Fruit fly (Drosophila melanogaster) whole organism, embryonic: ENCODE data around the gene eIF3h.

Source experiments
- Atf-2 ChIP-seq: fragments of 200-800 bp; sonication (Bioruptor generic); optimal IDR thresholded peaks from 2 replicates; lab custom pipeline; 2016; ENCODE audit warnings: missing biosample characterization, missing genetic modification characterization
- CG16815 ChIP-seq: fragments of 200-800 bp; sonication (Bioruptor generic); optimal IDR thresholded peaks from 3 replicates; lab custom pipeline; 2017; ENCODE audit warnings: missing biosample characterization, mild to moderate bottlenecking, missing genetic modification characterization
- CG17361 ChIP-seq: fragments of 200-800 bp; sonication (Bioruptor generic); IDR thresholded peaks from 3 replicates; pipeline ENCODE4 v1.3.6; 2022; ENCODE audit warnings: missing biosample characterization, missing genetic modification characterization
- CG17802 ChIP-seq: fragments of 200-800 bp; sonication (Bioruptor generic); optimal IDR thresholded peaks from 2 replicates; lab custom pipeline; 2018; ENCODE audit warnings: missing biosample characterization, mild to moderate bottlenecking, missing genetic modification characterization, moderate library complexity
- CG1832 ChIP-seq: fragments of 200-800 bp; sonication (Bioruptor generic); optimal IDR thresholded peaks from 2 replicates; lab custom pipeline; 2017; ENCODE audit warnings: missing biosample characterization, mild to moderate bottlenecking, missing genetic modification characterization, inconsistent platforms
- CG2202 ChIP-seq: fragments of 200-800 bp; sonication (Bioruptor generic); optimal IDR thresholded peaks from 2 replicates; lab custom pipeline; 2018; ENCODE audit warnings: missing biosample characterization, mild to moderate bottlenecking, missing genetic modification characterization
- CG30020 ChIP-seq: fragments of 200-800 bp; optimal IDR thresholded peaks from 2 replicates; lab custom pipeline; 2019; ENCODE audit warnings: missing biosample characterization, mild to moderate bottlenecking, missing genetic modification characterization, moderate library complexity
- CG30431 ChIP-seq: fragments of 200-800 bp; sonication (Bioruptor generic); optimal IDR thresholded peaks from 2 replicates; lab custom pipeline; 2017; ENCODE audit warnings: missing biosample characterization, missing genetic modification characterization
- CG31365 ChIP-seq: fragments of 200-800 bp; sonication (Bioruptor generic); optimal IDR thresholded peaks from 2 replicates; lab custom pipeline; 2018; ENCODE audit warnings: missing biosample characterization, mild to moderate bottlenecking, missing genetic modification characterization
- CG31441 ChIP-seq: fragments of 200-800 bp; sonication (Bioruptor generic); IDR thresholded peaks from 2 replicates; pipeline ENCODE4 v1.3.6; 2022; ENCODE audit warnings: missing biosample characterization, missing genetic modification characterization
- CG32772 ChIP-seq: fragments of 200-800 bp; sonication (Bioruptor generic); IDR thresholded peaks from 2 replicates; pipeline ENCODE4 v1.3.6; 2022; ENCODE audit warnings: missing biosample characterization, missing genetic modification characterization
- CG34376 ChIP-seq: fragments of 200-800 bp; sonication (Bioruptor generic); optimal IDR thresholded peaks from 2 replicates; lab custom pipeline; 2018; ENCODE audit warnings: missing biosample characterization, mild to moderate bottlenecking, missing genetic modification characterization
- CG5180 ChIP-seq: fragments of 200-800 bp; sonication (Bioruptor generic); optimal IDR thresholded peaks from 3 replicates; lab custom pipeline; 2017; ENCODE audit warnings: missing biosample characterization, missing genetic modification characterization, mild to moderate bottlenecking, moderate library complexity, missing genetic modification reagents
- CG9797 ChIP-seq: fragments of 200-800 bp; sonication (Bioruptor generic); optimal IDR thresholded peaks from 3 replicates; lab custom pipeline; 2018; ENCODE audit warnings: missing biosample characterization, mild to moderate bottlenecking, missing genetic modification characterization
- Dbx ChIP-seq: fragments of 200-800 bp; sonication (Bioruptor generic); IDR thresholded peaks from 3 replicates; pipeline ENCODE4 v1.3.6; 2022; ENCODE audit warnings: missing biosample characterization, missing genetic modification characterization
- Doc3 ChIP-seq: fragments of 200-800 bp; sonication (Bioruptor generic); IDR thresholded peaks from 3 replicates; pipeline ENCODE4 v1.3.6; 2022; ENCODE audit warnings: missing biosample characterization, missing genetic modification characterization; ENCODE audit not compliant: partially characterized antibody
- ERR ChIP-seq: fragments of 200-800 bp; sonication (Bioruptor generic); optimal IDR thresholded peaks from 2 replicates; lab custom pipeline; 2016; ENCODE audit warnings: missing biosample characterization, missing genetic modification characterization
- Eip74EF ChIP-seq, 2 experiments: fragments of 200-800 bp in 1 of 2; fragments of >200 bp in 1 of 2; sonication (Bioruptor generic) in 1 of 2; optimal IDR thresholded peaks; 2 replicates each; lab custom pipeline; 2017 to 2019; ENCODE audit warnings: missing biosample characterization in 2 of 2, missing genetic modification characterization in 2 of 2, mild to moderate bottlenecking in 1 of 2, moderate library complexity in 1 of 2
- Elba2 ChIP-seq: fragments of 200-800 bp; sonication (Bioruptor generic); optimal IDR thresholded peaks from 3 replicates; lab custom pipeline; 2016; ENCODE audit warnings: missing biosample characterization, missing genetic modification characterization
- Fer2 ChIP-seq: fragments of 200-800 bp; sonication (Bioruptor generic); optimal IDR thresholded peaks from 2 replicates; lab custom pipeline; 2018; ENCODE audit warnings: missing biosample characterization, mild to moderate bottlenecking, missing genetic modification characterization, moderate library complexity
- HmgZ ChIP-seq: fragments of 200-800 bp; sonication (Bioruptor generic); optimal IDR thresholded peaks from 2 replicates; lab custom pipeline; 2018; ENCODE audit warnings: missing biosample characterization, mild to moderate bottlenecking, missing genetic modification characterization
- Hsf ChIP-seq: fragments of 200-800 bp; sonication (Bioruptor generic); optimal IDR thresholded peaks from 3 replicates; lab custom pipeline; 2016; ENCODE audit warnings: missing biosample characterization, missing genetic modification characterization
- Jarid2 ChIP-seq: fragments of 200-800 bp; sonication (Bioruptor generic); optimal IDR thresholded peaks from 3 replicates; lab custom pipeline; 2017; ENCODE audit warnings: mild to moderate bottlenecking, missing biosample characterization, missing genetic modification reagents, missing genetic modification characterization
- Kr ChIP-seq: fragments of 200-800 bp; sonication (Bioruptor generic); optimal IDR thresholded peaks from 2 replicates; lab custom pipeline; 2017; ENCODE audit warnings: missing biosample characterization, mild to moderate bottlenecking, missing genetic modification characterization
- Lpt ChIP-seq: fragments of >200 bp; optimal IDR thresholded peaks from 2 replicates; lab custom pipeline; 2018; ENCODE audit warnings: missing biosample characterization, missing genetic modification characterization
- Meics ChIP-seq: fragments of 200-800 bp; sonication (Bioruptor generic); optimal IDR thresholded peaks from 2 replicates; lab custom pipeline; 2017; ENCODE audit warnings: missing biosample characterization, mild to moderate bottlenecking, missing genetic modification characterization
- Mrtf ChIP-seq: fragments of 200-800 bp; sonication (Bioruptor generic); IDR thresholded peaks from 3 replicates; pipeline ENCODE4 v1.3.6; 2022; ENCODE audit warnings: missing biosample characterization, missing genetic modification characterization
- NC2α ChIP-seq: fragments of 200-800 bp; sonication (Bioruptor generic); optimal IDR thresholded peaks from 2 replicates; lab custom pipeline; 2016; ENCODE audit warnings: missing biosample characterization, missing genetic modification characterization
- Oli ChIP-seq: fragments of 200-800 bp; sonication (Bioruptor generic); optimal IDR thresholded peaks from 2 replicates; lab custom pipeline; 2018; ENCODE audit warnings: missing biosample characterization, mild to moderate bottlenecking, missing genetic modification characterization, moderate library complexity
- Spps ChIP-seq: fragments of 200-800 bp; sonication (Bioruptor generic); optimal IDR thresholded peaks from 2 replicates; lab custom pipeline; 2018; ENCODE audit warnings: missing biosample characterization, mild to moderate bottlenecking, missing genetic modification characterization
- Sry-δ ChIP-seq: fragments of 200-800 bp; sonication (Bioruptor generic); optimal IDR thresholded peaks from 2 replicates; lab custom pipeline; 2016; ENCODE audit warnings: missing biosample characterization, missing genetic modification characterization
- Taf1 ChIP-seq: fragments of 200-800 bp; sonication (Bioruptor generic); IDR thresholded peaks from 2 replicates; pipeline ENCODE4 v1.3.6; 2022; ENCODE audit warnings: missing biosample characterization, missing genetic modification characterization
- Xbp1 ChIP-seq: fragments of 200-800 bp; sonication (Bioruptor generic); optimal IDR thresholded peaks from 3 replicates; lab custom pipeline; 2016; ENCODE audit warnings: missing biosample characterization, mild to moderate bottlenecking, missing genetic modification characterization
- abd-A ChIP-seq: fragments of 200-800 bp; sonication (Bioruptor generic); optimal IDR thresholded peaks from 3 replicates; lab custom pipeline; 2019; ENCODE audit warnings: missing biosample characterization, mild to moderate bottlenecking, missing genetic modification characterization, moderate library complexity
- ara ChIP-seq: fragments of 200-800 bp; sonication (Bioruptor generic); IDR thresholded peaks from 2 replicates; pipeline ENCODE4 v1.3.6; 2022; ENCODE audit warnings: missing biosample characterization, missing genetic modification characterization
- dmrt11E ChIP-seq: fragments of 200-800 bp; sonication (Bioruptor generic); optimal IDR thresholded peaks from 3 replicates; lab custom pipeline; 2018; ENCODE audit warnings: missing biosample characterization, mild to moderate bottlenecking, missing genetic modification characterization, moderate library complexity
- dmrt99B ChIP-seq: fragments of 200-800 bp; sonication (Bioruptor generic); optimal IDR thresholded peaks from 2 replicates; lab custom pipeline; 2018; ENCODE audit warnings: missing biosample characterization, mild to moderate bottlenecking, missing genetic modification characterization, moderate library complexity
- gem ChIP-seq: fragments of 200-800 bp; sonication (Bioruptor generic); optimal IDR thresholded peaks from 2 replicates; lab custom pipeline; 2019; ENCODE audit warnings: missing biosample characterization, mild to moderate bottlenecking, missing genetic modification characterization, moderate library complexity
- grn ChIP-seq: fragments of 200-800 bp; sonication (Bioruptor generic); optimal IDR thresholded peaks from 3 replicates; lab custom pipeline; 2017; ENCODE audit warnings: missing biosample characterization, missing genetic modification characterization
- nom ChIP-seq: fragments of 200-800 bp; sonication (Bioruptor generic); optimal IDR thresholded peaks from 2 replicates; lab custom pipeline; 2017; ENCODE audit warnings: missing biosample characterization, missing genetic modification characterization, mild to moderate bottlenecking, moderate library complexity, missing genetic modification reagents
- peb ChIP-seq: fragments of 200-800 bp; sonication (Bioruptor generic); IDR thresholded peaks from 2 replicates; pipeline ENCODE4 v1.3.6; 2022; ENCODE audit warnings: missing biosample characterization, missing genetic modification characterization
- pros ChIP-seq: fragments of 200-800 bp; sonication (Bioruptor generic); optimal IDR thresholded peaks from 3 replicates; lab custom pipeline; 2019; ENCODE audit warnings: missing biosample characterization, mild to moderate bottlenecking, missing genetic modification characterization, moderate library complexity
- pzg ChIP-seq: fragments of 200-800 bp; sonication (Bioruptor generic); optimal IDR thresholded peaks from 3 replicates; lab custom pipeline; 2018; ENCODE audit warnings: missing biosample characterization, mild to moderate bottlenecking, missing genetic modification characterization, moderate library complexity
- ranshi ChIP-seq: fragments of 200-800 bp; sonication (Bioruptor generic); IDR thresholded peaks from 2 replicates; pipeline ENCODE4 v1.3.6; 2022; ENCODE audit warnings: missing biosample characterization, missing genetic modification characterization
- row ChIP-seq: fragments of 200-800 bp; sonication (Bioruptor generic); IDR thresholded peaks from 3 replicates; pipeline ENCODE4 v1.3.6; 2022; ENCODE audit warnings: missing biosample characterization, missing genetic modification characterization
- slp2 ChIP-seq: fragments of 200-800 bp; sonication (Bioruptor generic); optimal IDR thresholded peaks from 2 replicates; lab custom pipeline; 2016; ENCODE audit warnings: missing biosample characterization, missing genetic modification characterization
- trem ChIP-seq: fragments of 200-800 bp; optimal IDR thresholded peaks from 3 replicates; lab custom pipeline; 2019; ENCODE audit warnings: missing biosample characterization, mild to moderate bottlenecking, missing genetic modification characterization, moderate library complexity
- unc-4 ChIP-seq: fragments of 200-800 bp; sonication (Bioruptor generic); IDR thresholded peaks from 2 replicates; pipeline ENCODE4 v1.3.6; 2022; ENCODE audit warnings: missing biosample characterization, missing genetic modification characterization; ENCODE audit not compliant: partially characterized antibody
- vnd ChIP-seq: fragments of 200-800 bp; sonication (Bioruptor generic); IDR thresholded peaks from 3 replicates; pipeline ENCODE4 v1.3.6; 2022; ENCODE audit warnings: missing biosample characterization, missing genetic modification characterization; ENCODE audit not compliant: partially characterized antibody
- vvl ChIP-seq: fragments of 200-800 bp; sonication (Bioruptor generic); IDR thresholded peaks from 2 replicates; pipeline ENCODE4 v1.3.6; 2022; ENCODE audit warnings: missing biosample characterization, missing genetic modification characterization

eIF3h gene

DNA sequence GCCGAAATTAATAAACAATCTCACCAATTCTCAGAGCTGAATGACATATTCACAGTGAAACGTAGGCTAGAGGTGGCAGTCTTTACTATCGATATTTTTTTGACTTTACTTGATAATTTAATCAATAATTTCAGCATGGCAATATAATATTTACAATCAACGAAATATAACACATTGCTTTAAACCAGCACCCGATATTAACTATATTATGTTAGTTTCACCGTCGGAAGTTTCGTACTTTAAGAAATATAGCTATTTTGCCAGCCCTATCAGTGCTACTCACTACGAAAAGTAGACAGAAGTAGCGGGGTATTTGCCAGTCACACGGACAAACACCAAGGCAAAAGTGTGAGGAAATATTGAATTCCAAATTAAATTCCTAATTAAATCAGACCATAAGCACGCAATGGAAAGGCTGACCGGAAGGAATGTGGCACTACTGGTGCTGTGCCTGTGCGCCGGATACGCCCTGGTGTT lies 42.1 kb downstream of the eIF3h start, which contains the start of the genes CG31917, Tfb5 and SelT (continued):
- no peak for TF ChIP-seq Meics (GFP tag; lab: Kevin White, UChicago)
- TF ChIP-seq CG5180, result no peak
- TF ChIP-seq ranshi, result no peak
- TF ChIP-seq ara (GFP tag; lab: Robert Waterston, UW), result no peak
- TF ChIP-seq gem (tag; lab: Kevin White, UChicago), result no peak
- TF ChIP-seq Fer2 (tag; lab: Kevin White, UChicago), result peak; percentile 17
- TF ChIP-seq dmrt11E (tag; lab: Kevin White, UChicago), result peak; percentile 52
- no peak for TF ChIP-seq CG30020 (tag; lab: Kevin White, UChicago)
- TF ChIP-seq Mrtf, result no peak
- TF ChIP-seq peb (GFP tag; lab: Robert Waterston, UW), result no peak
- TF ChIP-seq CG17802 (tag; lab: Kevin White, UChicago), result peak; percentile 36
- TF ChIP-seq nom (GFP tag; lab: Kevin White, UChicago), result no peak
- TF ChIP-seq Lpt, result no peak
- no peak for TF ChIP-seq CG31441 (GFP tag; lab: Robert Waterston, UW)
- TF ChIP-seq vvl, result peak; percentile 62
- no peak for TF ChIP-seq Elba2 (GFP tag; lab: Kevin White, UChicago)
- TF ChIP-seq CG16815 (GFP tag; lab: Kevin White, UChicago), result no peak
- TF ChIP-seq Taf1 (GFP tag; lab: Robert Waterston, UW), result 0 out of 2 replicates have a peak, but pooled peaks have one; percentile 21
- TF ChIP-seq CG1832, result no peak
- TF ChIP-seq row (GFP tag; lab: Robert Waterston, UW), result peak; percentile 95
- peak; percentile 30 for TF ChIP-seq CG9797 (GFP tag; lab: Kevin White, UChicago)
- peak in 1 of 2 experiments; percentile 4 for TF ChIP-seq Eip74EF (GFP tag; optimal IDR thresholded peaks at IDR 0.05; lab: Kevin White, UChicago)
- TF ChIP-seq vnd, result peak; percentile 69
- peak; percentile 83 for TF ChIP-seq pzg (GFP tag; lab: Kevin White, UChicago)
- peak; percentile 25 for TF ChIP-seq ERR (GFP tag; lab: Kevin White, UChicago)
- no peak for TF ChIP-seq NC2α (GFP tag; lab: Kevin White, UChicago)
- TF ChIP-seq CG17361 (GFP tag; lab: Robert Waterston, UW), result no peak; the same call in 1 of the 3 replicates
- TF ChIP-seq HmgZ (tag; lab: Kevin White, UChicago), result peak; percentile 76
- TF ChIP-seq CG30431 (GFP tag; lab: Kevin White, UChicago), result no peak
- TF ChIP-seq CG2202, result no peak
- TF ChIP-seq Dbx, result 0 out of 3 replicates have a peak, but pooled peaks have one; percentile 11
- TF ChIP-seq Oli (tag; lab: Kevin White, UChicago), result peak; percentile 15
- TF ChIP-seq Spps, result peak; percentile 3
- no peak for TF ChIP-seq CG31365 (tag; lab: Kevin White, UChicago)
- no peak for TF ChIP-seq dmrt99B (tag; lab: Kevin White, UChicago)
- no peak for TF ChIP-seq slp2 (GFP tag; lab: Kevin White, UChicago)
- TF ChIP-seq Doc3 (GFP tag; lab: Robert Waterston, UW), result peak; percentile 83
- no peak for TF ChIP-seq Kr
- TF ChIP-seq Xbp1 (GFP tag; lab: Kevin White, UChicago), result peak; percentile 65
- TF ChIP-seq unc-4 (GFP tag; lab: Robert Waterston, UW), result peak; percentile 79
- TF ChIP-seq grn, result no peak
- TF ChIP-seq Sry-δ (GFP tag; lab: Kevin White, UChicago), result peak; percentile 91
- TF ChIP-seq CG32772 (GFP tag; lab: Robert Waterston, UW), result no peak
- peak; percentile 3 for TF ChIP-seq CG34376 (GFP tag; lab: Kevin White, UChicago)
- peak; percentile 63 for TF ChIP-seq trem (tag; lab: Kevin White, UChicago)
- TF ChIP-seq Hsf, result peak; percentile 73
- no peak for TF ChIP-seq pros (GFP tag; lab: Kevin White, UChicago)
- TF ChIP-seq abd-A (tag; lab: Kevin White, UChicago), result no peak
- no peak for TF ChIP-seq Jarid2 (GFP tag; lab: Kevin White, UChicago)
- peak; percentile 30 for TF ChIP-seq Atf-2
